Worm (Caenorhabditis elegans): ENCODE measurements around the gene F09E10.6.

DNA sequence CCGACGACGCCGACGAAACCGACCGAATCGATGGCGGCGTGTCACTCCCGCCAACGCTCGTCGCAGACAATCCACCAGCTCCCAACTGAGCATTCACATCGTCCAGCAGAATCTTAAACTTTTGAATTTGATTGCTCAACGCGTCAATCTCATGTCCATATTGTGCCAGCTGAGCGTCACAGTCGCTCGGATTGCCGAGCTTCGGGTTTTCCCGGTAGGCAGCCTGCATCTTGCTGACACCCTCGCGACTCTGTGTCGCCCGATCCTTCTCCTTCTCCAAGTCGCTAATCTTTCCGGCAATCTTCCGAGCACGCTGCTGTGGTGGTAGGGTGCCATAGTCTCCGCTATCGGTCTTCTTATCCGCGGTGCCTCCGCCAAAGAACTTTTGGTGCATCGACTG, 14.8 kb upstream of the F09E10.6 start:
- TF ChIP-seq unc-62 (GFP tag; optimal IDR thresholded peaks at IDR 0.05) = no peak
- no peak for TF ChIP-seq elt-1 (tag; optimal IDR thresholded peaks at IDR 0.05; ENCODE audit: borderline replicate concordance, insufficient read depth)
- TF ChIP-seq ztf-11 (tag; optimal IDR thresholded peaks at IDR 0.05) = no peak
- TF ChIP-seq unc-39 (tag; optimal IDR thresholded peaks at IDR 0.05) = no peak
- no peak for TF ChIP-seq lsy-2 (tag; optimal IDR thresholded peaks at IDR 0.05)
- TF ChIP-seq snpc-4 (tag; optimal IDR thresholded peaks at IDR 0.05) = no peak
- no peak for TF ChIP-seq nhr-28 (tag; optimal IDR thresholded peaks at IDR 0.05)
- no peak for TF ChIP-seq nhr-237 (tag; optimal IDR thresholded peaks at IDR 0.05)
- no peak for TF ChIP-seq elt-3 (tag; optimal IDR thresholded peaks at IDR 0.05)
